Worm (Caenorhabditis elegans) whole organism, midembryonic: ENCODE results near the gene sedl-1.

ENCODE experiments used
- tab-1 ChIP-seq: fragments of 200-800 bp; sonication (Bioruptor generic); IDR thresholded peaks from 2 replicates; pipeline ENCODE4 v1.3.6; 2022; ENCODE audit warnings: missing genetic modification characterization, missing compliant biosample characterization
- ztf-23 ChIP-seq: fragments of 200-800 bp; sonication (Bioruptor generic); IDR thresholded peaks from 2 replicates; pipeline ENCODE4 v1.3.6; 2022; ENCODE audit warnings: missing genetic modification reagents, missing genetic modification characterization, missing compliant biosample characterization

DNA sequence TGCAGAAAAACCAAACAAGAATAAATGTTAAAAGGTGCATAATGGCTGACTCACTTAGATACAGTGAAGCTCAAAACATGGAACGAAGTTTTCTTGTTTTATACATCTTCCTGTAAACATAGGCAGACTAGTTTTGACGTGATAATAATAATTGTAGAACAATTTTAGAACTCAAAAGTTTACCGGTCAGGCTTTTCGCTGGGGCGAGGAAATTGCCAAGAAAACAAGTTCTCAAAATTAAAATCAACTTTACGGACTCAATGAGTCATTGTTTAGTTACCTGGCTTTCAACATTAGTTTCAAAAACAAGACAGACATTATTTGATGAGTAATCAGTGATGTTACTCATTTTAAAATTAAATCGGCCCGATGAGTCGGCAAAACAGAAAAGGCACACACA lies 32.8 kb upstream of the sedl-1 start, which contains the start of gene D1005.5:
- TF ChIP-seq tab-1 (GFP tag; lab: Robert Waterston, UW) (no peak), ztf-23 (GFP tag; lab: Robert Waterston, UW) (no peak)
